Worm (Caenorhabditis elegans): Measurements from ENCODE around the gene F02E11.2.

DNA sequence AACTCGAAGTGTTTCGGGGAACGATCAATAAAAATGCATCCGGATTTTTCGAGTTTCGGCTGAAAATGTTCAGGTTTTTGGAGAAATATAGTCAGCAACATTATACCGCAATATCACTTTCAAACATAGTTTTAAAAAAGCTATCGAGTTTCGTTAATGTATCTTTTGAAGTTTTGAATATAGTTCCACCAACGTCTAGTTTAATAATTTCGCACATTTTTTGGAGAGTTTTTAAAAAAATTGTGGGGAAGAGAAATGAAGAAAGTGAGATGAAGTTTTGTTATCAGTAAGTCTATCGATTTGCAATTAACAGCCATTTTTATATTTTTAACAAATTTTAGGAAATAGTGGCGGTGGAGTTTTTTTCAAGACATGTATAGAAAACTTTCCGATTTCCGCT, 36.8 kb upstream of the F02E11.2 start, which contains the start of gene ZC239.17:
- TF ChIP-seq fkh-3 (tag; optimal IDR thresholded peaks at IDR 0.05), result no peak
- TF ChIP-seq madf-8 (GFP tag; conservative IDR thresholded peaks at IDR 0.05), result no peak
- TF ChIP-seq snpc-1.3 (tag; optimal IDR thresholded peaks at IDR 0.05; ENCODE audit: insufficient read depth), result no peak
- no peak for TF ChIP-seq D2030.7 (GFP tag; IDR thresholded peaks at IDR 0.05)
- TF ChIP-seq pha-4 (tag; optimal IDR thresholded peaks at IDR 0.05), result no peak
- no peak for TF ChIP-seq rec-8 (tag; optimal IDR thresholded peaks at IDR 0.05)
- TF ChIP-seq B0336.3 (GFP tag; IDR thresholded peaks at IDR 0.05), result no peak
- no peak for TF ChIP-seq dox-1 (GFP tag; IDR thresholded peaks at IDR 0.05)
- TF ChIP-seq Y95B8A.8 (GFP tag; IDR thresholded peaks at IDR 0.05), result no peak
- TF ChIP-seq cebp-1 (GFP tag; IDR thresholded peaks at IDR 0.05), result no peak
- no peak for TF ChIP-seq cebp-1 (tag; optimal IDR thresholded peaks at IDR 0.05)
- TF ChIP-seq zim-3 (tag; optimal IDR thresholded peaks at IDR 0.05), result no peak
- TF ChIP-seq C17E4.6 (GFP tag; IDR thresholded peaks at IDR 0.05), result no peak
